Worm (Caenorhabditis elegans) whole organism, late embryonic: Measurements from ENCODE around the gene str-244.

Source experiments
- F13H6.1 ChIP-seq: sonication (generic microtip); optimal IDR thresholded peaks from 2 replicates; lab custom pipeline; 2016; ENCODE audit warnings: missing genetic modification characterization, missing compliant biosample characterization
- che-1 ChIP-seq: sonication (generic microtip); optimal IDR thresholded peaks from 2 replicates; lab custom pipeline; 2016; ENCODE audit warnings: mild to moderate bottlenecking, missing genetic modification characterization, missing compliant biosample characterization
- dmd-4 ChIP-seq: sonication (generic microtip); optimal IDR thresholded peaks from 2 replicates; lab custom pipeline; 2016; ENCODE audit warnings: borderline replicate concordance, missing genetic modification characterization, missing compliant biosample characterization
- elt-2 ChIP-seq: sonication (generic microtip); optimal IDR thresholded peaks from 2 replicates; lab custom pipeline; 2016; ENCODE audit warnings: missing genetic modification reagents, missing genetic modification characterization, missing compliant biosample characterization
- fkh-10 ChIP-seq: fragments of 150-350 bp; optimal IDR thresholded peaks from 2 replicates; lab custom pipeline; 2014; ENCODE audit warnings: missing biosample characterization, missing genetic modification reagents, missing genetic modification characterization

DNA sequence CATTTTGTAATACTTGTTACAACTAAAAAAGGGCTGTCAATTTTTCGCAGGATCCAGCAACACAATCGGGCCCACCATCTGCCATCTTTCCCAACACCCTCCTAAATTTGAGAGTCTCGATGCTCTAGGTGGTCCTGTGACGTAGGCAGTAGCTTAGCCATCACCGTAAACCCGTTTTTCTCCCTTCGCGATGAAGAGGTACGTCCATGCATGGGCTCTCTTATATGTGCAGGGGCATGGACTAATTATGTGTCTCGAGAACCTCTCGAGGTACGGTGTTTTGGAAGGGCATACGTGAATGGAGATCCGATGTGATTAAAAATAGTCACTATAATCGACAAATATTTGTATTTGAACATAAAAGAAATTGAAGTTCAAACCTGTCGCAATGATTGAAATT, 18.0 kb downstream of the str-244 start:
- TF ChIP-seq fkh-10 (GFP tag; lab: Kevin White, UChicago) (no peak), F13H6.1 (tag; lab: Kevin White, UChicago) (no peak), elt-2 (tag; lab: Kevin White, UChicago) (no peak), dmd-4 (no peak), che-1 (tag; lab: Kevin White, UChicago) (no peak)
